Fruit fly (Drosophila melanogaster): ENCODE results near the gene Ran-like.
A peak's percentile ranks its signal among the peaks of the same experiment; 100 is the strongest.

Gene Ran-like

DNA sequence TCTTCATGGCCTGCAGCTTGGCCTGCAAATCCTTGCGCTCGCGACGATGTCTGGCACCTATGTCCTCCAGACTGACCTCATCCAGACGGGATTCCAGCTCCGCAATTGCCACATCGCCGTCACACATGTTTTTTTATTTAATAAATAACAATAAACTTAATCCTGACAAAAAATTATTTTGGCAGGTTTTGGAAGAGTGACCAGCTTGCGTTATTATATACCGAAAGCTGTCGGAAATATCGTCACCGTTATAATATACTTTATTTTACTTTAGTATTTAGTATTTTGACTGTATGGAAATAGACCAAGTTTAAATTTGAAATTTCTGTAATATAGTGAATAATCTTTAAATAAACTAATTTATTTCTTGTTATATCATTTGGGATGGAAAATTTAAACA lies 19.5 kb upstream of the Ran-like start, which contains the start of gene CG7857:
Gene CG7857, minus strand, starts transcription at position 208 of the 400 bp plus-strand sequence.
- TF ChIP-seq lz (GFP tag; optimal IDR thresholded peaks at IDR 0.05) (no peak), topi (GFP tag; optimal IDR thresholded peaks at IDR 0.05) (no peak), CG6163 (GFP tag; IDR thresholded peaks at IDR 0.05) (no peak)

DNA sequence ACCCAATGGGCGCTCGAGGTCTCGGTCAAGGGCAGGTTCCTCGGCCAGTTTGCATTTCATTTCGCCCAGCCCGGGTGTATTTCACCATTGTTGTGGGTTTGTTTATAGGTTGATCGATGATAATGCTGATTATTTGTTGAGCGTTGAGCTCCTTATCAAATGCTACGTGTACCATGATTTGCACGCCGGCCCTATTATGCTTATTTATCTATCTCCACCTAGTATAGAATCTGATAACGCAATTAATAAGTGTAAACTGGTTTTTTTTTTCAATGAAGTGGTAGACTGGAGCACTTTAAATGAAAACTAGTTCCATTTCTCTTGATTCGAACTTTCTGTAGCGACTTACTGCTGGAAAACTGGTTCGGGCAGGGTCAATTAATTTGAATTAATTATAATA lies 17.1 kb upstream of the Ran-like start:
- TF ChIP-seq achi (GFP tag; optimal IDR thresholded peaks at IDR 0.05) (no peak), vri (GFP tag; optimal IDR thresholded peaks at IDR 0.05) (peak; percentile 1), topi (GFP tag; optimal IDR thresholded peaks at IDR 0.05) (no peak)

DNA sequence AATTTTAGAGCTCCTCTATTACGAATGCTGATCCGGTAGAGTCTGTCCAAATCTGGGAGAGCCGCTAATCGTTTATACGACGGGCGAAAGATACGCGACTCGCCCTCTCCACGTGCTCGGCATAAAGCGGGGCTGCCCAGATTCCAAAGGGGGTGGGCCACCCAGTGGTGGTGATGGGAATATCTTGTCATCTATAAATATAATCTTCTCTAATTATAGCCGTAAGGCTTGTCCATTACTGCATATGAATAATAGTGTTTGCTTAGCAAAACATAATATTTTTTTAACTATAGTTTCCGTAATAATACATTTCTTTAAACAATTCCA lies 16.4 kb upstream of the Ran-like start:
- TF ChIP-seq Ets21C (GFP tag; optimal IDR thresholded peaks at IDR 0.05) (no peak), dac (GFP tag; optimal IDR thresholded peaks at IDR 0.05) (no peak), Eip78C (GFP tag) (peak; percentile 47), CG9139 (GFP tag; optimal IDR thresholded peaks at IDR 0.05) (no peak), CG6792 (GFP tag; optimal IDR thresholded peaks at IDR 0.05) (no peak), eg (GFP tag; IDR thresholded peaks at IDR 0.05) (0 out of 3 replicates have a peak, but pooled peaks have one; percentile 12)

DNA sequence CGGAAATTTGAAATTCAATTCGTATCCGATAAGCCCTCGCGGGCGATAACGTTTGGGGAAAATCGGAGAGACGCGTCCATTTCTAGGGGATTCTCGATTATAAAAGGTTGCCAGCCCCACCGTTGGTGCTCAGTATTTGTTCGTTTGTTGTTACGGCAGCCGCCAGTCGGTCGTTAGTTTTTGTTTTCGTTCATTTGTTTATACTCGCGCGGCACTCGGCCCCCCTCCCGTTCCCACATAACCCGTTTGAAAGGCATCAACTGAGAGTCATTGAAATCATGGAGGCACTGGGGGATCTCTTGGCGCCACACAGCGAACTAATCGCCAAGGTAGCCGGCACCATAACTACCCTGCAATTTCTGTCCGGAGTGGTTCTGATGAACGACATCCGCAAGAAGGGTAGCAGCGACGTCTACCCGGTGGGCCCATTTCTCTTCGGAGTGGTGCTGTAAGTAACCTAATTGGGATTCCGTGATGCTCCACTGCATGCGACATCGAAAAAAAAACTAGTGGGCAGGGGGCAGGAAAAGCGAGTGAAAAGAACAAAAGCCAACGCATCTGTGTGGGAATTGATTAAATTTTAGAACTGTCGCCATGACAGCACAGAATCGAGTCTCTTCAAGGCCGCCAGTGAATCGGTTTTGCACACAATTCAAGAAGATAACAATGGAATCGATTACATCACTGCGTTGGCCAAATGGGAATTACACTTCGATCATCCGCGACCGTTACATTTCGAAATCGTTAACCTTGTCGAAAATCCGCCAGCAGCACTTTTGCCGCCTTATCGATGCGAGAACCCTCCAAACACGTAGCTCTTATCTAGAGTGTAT lies 15.8 kb upstream of the Ran-like start, which contains the start of gene CG7272:
Gene CG7272, plus strand, starts transcription at position 126 of the 833 bp plus-strand sequence.
- TF ChIP-seq CG6792 (GFP tag; optimal IDR thresholded peaks at IDR 0.05) (no peak), esn (GFP tag; optimal IDR thresholded peaks at IDR 0.05) (no peak), CG3032 (tag; optimal IDR thresholded peaks at IDR 0.05) (no peak), CG10669 (GFP tag; optimal IDR thresholded peaks at IDR 0.05) (no peak), CG8319 (GFP tag; optimal IDR thresholded peaks at IDR 0.05) (no peak), Eip93F (GFP tag; optimal IDR thresholded peaks at IDR 0.05) (no peak), pdm3 (GFP tag; optimal IDR thresholded peaks at IDR 0.05) (no peak), CG6163 (GFP tag; IDR thresholded peaks at IDR 0.05) (peak; percentile 48; the same call in 2 of the 3 replicates), Sox14 (GFP tag; optimal IDR thresholded peaks at IDR 0.05) (peak; percentile 60), CG3919 (GFP tag; optimal IDR thresholded peaks at IDR 0.05) (peak; percentile 51), lz (GFP tag; optimal IDR thresholded peaks at IDR 0.05) (no peak), Eip78C (GFP tag) (peak; percentile 68), acj6 (GFP tag; optimal IDR thresholded peaks at IDR 0.05) (no peak), dac (GFP tag; optimal IDR thresholded peaks at IDR 0.05) (no peak), CG16779 (tag; optimal IDR thresholded peaks at IDR 0.05) (no peak), vri (GFP tag; optimal IDR thresholded peaks at IDR 0.05) (peak; percentile 26), Sox102F (GFP tag; optimal IDR thresholded peaks at IDR 0.05) (no peak), Smox (GFP tag; optimal IDR thresholded peaks at IDR 0.05) (no peak), topi (GFP tag; optimal IDR thresholded peaks at IDR 0.05) (peak; percentile 7), net (GFP tag; optimal IDR thresholded peaks at IDR 0.05) (no peak), eg (GFP tag; IDR thresholded peaks at IDR 0.05) (no peak; the same call in 1 of the 3 replicates), CG8119 (GFP tag; IDR thresholded peaks at IDR 0.05) (peak; percentile 25; the same call in 1 of the 3 replicates), CG6854 (GFP tag; optimal IDR thresholded peaks at IDR 0.05) (no peak), fd85E (GFP tag; optimal IDR thresholded peaks at IDR 0.05) (no peak), CG9139 (GFP tag; optimal IDR thresholded peaks at IDR 0.05) (no peak), CG15336 (GFP tag; IDR thresholded peaks at IDR 0.05) (peak; percentile 15; the same call in 1 of the 2 replicates), cyc (GFP tag; optimal IDR thresholded peaks at IDR 0.05) (no peak), Blimp-1 (GFP tag; optimal IDR thresholded peaks at IDR 0.05) (no peak), Ets21C (GFP tag; optimal IDR thresholded peaks at IDR 0.05) (no peak), CG4318 (GFP tag; optimal IDR thresholded peaks at IDR 0.05) (no peak), salr (GFP tag; optimal IDR thresholded peaks at IDR 0.05) (no peak), CG1621 (tag; optimal IDR thresholded peaks at IDR 0.05) (no peak), Eip75B (GFP tag; optimal IDR thresholded peaks at IDR 0.05) (no peak), OdsH (GFP tag; optimal IDR thresholded peaks at IDR 0.05) (no peak), fkh (GFP tag; optimal IDR thresholded peaks at IDR 0.05) (peak; percentile 85), Lpt (GFP tag; optimal IDR thresholded peaks at IDR 0.05) (peak; percentile 28), Sox15 (GFP tag; optimal IDR thresholded peaks at IDR 0.05) (no peak), spab (GFP tag; optimal IDR thresholded peaks at IDR 0.05) (no peak), CG8632 (GFP tag; optimal IDR thresholded peaks at IDR 0.05) (no peak), CG32006 (GFP tag; optimal IDR thresholded peaks at IDR 0.05) (peak; percentile 38), Hr4 (GFP tag; optimal IDR thresholded peaks at IDR 0.05) (peak; percentile 0)
